Fruit fly (Drosophila melanogaster) whole organism, embryonic: ENCODE results near the gene Mrp5.

ENCODE experiments used
- Asciz ChIP-seq: fragments of 200-800 bp; sonication (Bioruptor generic); optimal IDR thresholded peaks from 2 replicates; lab custom pipeline; 2017; ENCODE audit warnings: missing biosample characterization, mild to moderate bottlenecking, missing genetic modification characterization, missing genetic modification reagents
- Bgb ChIP-seq: fragments of 200-800 bp; sonication (Bioruptor generic); IDR thresholded peaks from 2 replicates; pipeline ENCODE4 v1.3.6; 2022; ENCODE audit warnings: missing biosample characterization, missing genetic modification characterization; ENCODE audit not compliant: partially characterized antibody
- CG10267 ChIP-seq: fragments of 200-800 bp; sonication (Bioruptor generic); optimal IDR thresholded peaks from 2 replicates; lab custom pipeline; 2018; ENCODE audit warnings: missing biosample characterization, mild to moderate bottlenecking, missing genetic modification characterization, moderate library complexity
- CG10321 ChIP-seq: fragments of 200-800 bp; sonication (Bioruptor generic); IDR thresholded peaks from 2 replicates; pipeline ENCODE4 v1.3.6; 2022; ENCODE audit warnings: missing biosample characterization, missing genetic modification characterization
- CG10565 ChIP-seq: fragments of 200-800 bp; sonication (Bioruptor generic); optimal IDR thresholded peaks from 3 replicates; lab custom pipeline; 2016; ENCODE audit warnings: missing biosample characterization, mild to moderate bottlenecking, missing genetic modification characterization
- CG10654 ChIP-seq: fragments of 200-800 bp; sonication (Bioruptor generic); optimal IDR thresholded peaks from 2 replicates; lab custom pipeline; 2016; ENCODE audit warnings: missing biosample characterization, missing genetic modification characterization
- CG11560 ChIP-seq: fragments of 200-800 bp; sonication (Bioruptor generic); IDR thresholded peaks from 3 replicates; pipeline ENCODE4 v1.3.6; 2022; ENCODE audit warnings: missing biosample characterization, missing genetic modification characterization
- CG12219 ChIP-seq: fragments of 200-800 bp; sonication (Bioruptor generic); optimal IDR thresholded peaks from 3 replicates; lab custom pipeline; 2018; ENCODE audit warnings: missing biosample characterization, mild to moderate bottlenecking, missing genetic modification characterization
- CG12769 ChIP-seq: fragments of 200-800 bp; sonication (Bioruptor generic); optimal IDR thresholded peaks from 2 replicates; lab custom pipeline; 2019; ENCODE audit warnings: missing biosample characterization, mild to moderate bottlenecking, missing genetic modification characterization, moderate library complexity
- CG17802 ChIP-seq: fragments of 200-800 bp; sonication (Bioruptor generic); optimal IDR thresholded peaks from 2 replicates; lab custom pipeline; 2018; ENCODE audit warnings: missing biosample characterization, mild to moderate bottlenecking, missing genetic modification characterization, moderate library complexity
- CG18619 ChIP-seq: fragments of 200-800 bp; sonication (Bioruptor generic); optimal IDR thresholded peaks from 3 replicates; lab custom pipeline; 2017; ENCODE audit warnings: missing biosample characterization, mild to moderate bottlenecking, missing genetic modification characterization
- CG2678 ChIP-seq: fragments of 200-800 bp; sonication (Bioruptor generic); optimal IDR thresholded peaks from 3 replicates; lab custom pipeline; 2019; ENCODE audit warnings: missing biosample characterization, mild to moderate bottlenecking, missing genetic modification characterization, moderate library complexity
- CG32767 ChIP-seq: fragments of 200-800 bp; sonication (Bioruptor generic); IDR thresholded peaks from 2 replicates; pipeline ENCODE4 v1.3.6; 2022; ENCODE audit warnings: missing biosample characterization, missing genetic modification characterization
- CG3281 ChIP-seq: fragments of 200-800 bp; sonication (Bioruptor generic); optimal IDR thresholded peaks from 3 replicates; lab custom pipeline; 2017; ENCODE audit warnings: missing biosample characterization, mild to moderate bottlenecking, missing genetic modification characterization
- CG34224 ChIP-seq: fragments of 200-800 bp; sonication (Bioruptor generic); IDR thresholded peaks from 3 replicates; pipeline ENCODE4 v1.3.6; 2022; ENCODE audit warnings: missing biosample characterization, missing genetic modification characterization; ENCODE audit not compliant: partially characterized antibody
- CG4360 ChIP-seq: fragments of 200-800 bp; sonication (Bioruptor generic); IDR thresholded peaks from 2 replicates; pipeline ENCODE4 v1.3.6; 2022; ENCODE audit warnings: missing biosample characterization, missing genetic modification characterization
- CG8359 ChIP-seq: fragments of 200-800 bp; sonication (Bioruptor generic); optimal IDR thresholded peaks from 2 replicates; lab custom pipeline; 2017; ENCODE audit warnings: missing biosample characterization, mild to moderate bottlenecking, missing genetic modification characterization, borderline replicate concordance
- Dek ChIP-seq: fragments of 200-800 bp; sonication (Bioruptor generic); optimal IDR thresholded peaks from 3 replicates; lab custom pipeline; 2019; ENCODE audit warnings: missing biosample characterization, mild to moderate bottlenecking, missing genetic modification characterization, moderate library complexity
- Dip3 ChIP-seq: fragments of 200-800 bp; sonication (Bioruptor generic); optimal IDR thresholded peaks from 3 replicates; lab custom pipeline; 2016; ENCODE audit warnings: missing biosample characterization, missing genetic modification characterization
- Doc2 ChIP-seq: fragments of 200-800 bp; sonication (Bioruptor generic); IDR thresholded peaks from 2 replicates; pipeline ENCODE4 v1.3.6; 2022; ENCODE audit warnings: missing biosample characterization, missing genetic modification characterization
- ERR ChIP-seq: fragments of 200-800 bp; sonication (Bioruptor generic); optimal IDR thresholded peaks from 2 replicates; lab custom pipeline; 2016; ENCODE audit warnings: missing biosample characterization, missing genetic modification characterization
- Eip74EF ChIP-seq, 2 experiments: fragments of 200-800 bp in 1 of 2; fragments of >200 bp in 1 of 2; sonication (Bioruptor generic) in 1 of 2; optimal IDR thresholded peaks; 2 replicates each; lab custom pipeline; 2017 to 2019; ENCODE audit warnings: missing biosample characterization in 2 of 2, missing genetic modification characterization in 2 of 2, mild to moderate bottlenecking in 1 of 2, moderate library complexity in 1 of 2
- Lhr ChIP-seq: fragments of 200-800 bp; sonication (Bioruptor generic); optimal IDR thresholded peaks from 3 replicates; lab custom pipeline; 2017; ENCODE audit warnings: mild to moderate bottlenecking, missing biosample characterization, missing genetic modification reagents, missing genetic modification characterization
- Mad ChIP-seq: fragments of 200-800 bp; sonication (Bioruptor generic); optimal IDR thresholded peaks from 2 replicates; lab custom pipeline; 2016; ENCODE audit warnings: missing biosample characterization, missing genetic modification characterization
- Nf-YB ChIP-seq: fragments of 200-800 bp; sonication (Bioruptor generic); optimal IDR thresholded peaks from 3 replicates; lab custom pipeline; 2019; ENCODE audit warnings: missing biosample characterization, mild to moderate bottlenecking, missing genetic modification characterization, moderate library complexity
- Nf-YC ChIP-seq: fragments of 200-800 bp; optimal IDR thresholded peaks from 3 replicates; lab custom pipeline; 2019; ENCODE audit warnings: missing biosample characterization, mild to moderate bottlenecking, missing genetic modification characterization, moderate library complexity
- Ptx1 ChIP-seq: fragments of 200-800 bp; sonication (Bioruptor generic); IDR thresholded peaks from 2 replicates; pipeline ENCODE4 v1.3.6; 2022; ENCODE audit warnings: missing biosample characterization, missing genetic modification characterization
- Ravus ChIP-seq: fragments of 200-800 bp; sonication (Bioruptor generic); IDR thresholded peaks from 2 replicates; pipeline ENCODE4 v1.3.6; 2022; ENCODE audit warnings: missing biosample characterization, missing genetic modification characterization
- Sin3A ChIP-seq: fragments of >200 bp; optimal IDR thresholded peaks from 2 replicates; lab custom pipeline; 2018
- ash1 ChIP-seq: fragments of 200-800 bp; sonication (Bioruptor generic); optimal IDR thresholded peaks from 2 replicates; lab custom pipeline; 2018; ENCODE audit warnings: missing biosample characterization, mild to moderate bottlenecking, missing genetic modification characterization
- bcd ChIP-seq: fragments of 200-800 bp; sonication (Bioruptor generic); optimal IDR thresholded peaks from 2 replicates; lab custom pipeline; 2017; ENCODE audit warnings: missing biosample characterization, mild to moderate bottlenecking, missing genetic modification characterization
- croc ChIP-seq: fragments of 200-800 bp; sonication (Bioruptor generic); conservative IDR thresholded peaks from 3 replicates; pipeline ENCODE4 v1.3.6; 2022; ENCODE audit warnings: missing biosample characterization, missing genetic modification characterization
- dan ChIP-seq: fragments of 200-800 bp; sonication (Bioruptor generic); IDR thresholded peaks from 2 replicates; pipeline ENCODE4 v1.3.6; 2022; ENCODE audit warnings: missing biosample characterization, missing genetic modification characterization
- eyg ChIP-seq: fragments of 200-800 bp; sonication (Bioruptor generic); optimal IDR thresholded peaks from 3 replicates; lab custom pipeline; 2016; ENCODE audit warnings: missing biosample characterization, missing genetic modification characterization
- fd96Cb ChIP-seq: fragments of 200-800 bp; sonication (Bioruptor generic); optimal IDR thresholded peaks from 2 replicates; lab custom pipeline; 2018; ENCODE audit warnings: missing biosample characterization, mild to moderate bottlenecking, missing genetic modification characterization, moderate library complexity
- gcm ChIP-seq: fragments of 200-800 bp; sonication (Bioruptor generic); optimal IDR thresholded peaks from 2 replicates; lab custom pipeline; 2019; ENCODE audit warnings: missing biosample characterization, mild to moderate bottlenecking, missing genetic modification characterization, moderate library complexity
- gsb ChIP-seq: fragments of 200-800 bp; sonication (Bioruptor generic); IDR thresholded peaks from 2 replicates; pipeline ENCODE4 v1.3.6; 2022; ENCODE audit warnings: missing biosample characterization, missing genetic modification characterization
- kah ChIP-seq: fragments of 200-800 bp; sonication (Bioruptor generic); optimal IDR thresholded peaks from 2 replicates; lab custom pipeline; 2018; ENCODE audit warnings: missing biosample characterization, mild to moderate bottlenecking, missing genetic modification characterization
- oc ChIP-seq: fragments of 200-800 bp; sonication (Bioruptor generic); optimal IDR thresholded peaks from 2 replicates; lab custom pipeline; 2018; ENCODE audit warnings: missing biosample characterization, mild to moderate bottlenecking, missing genetic modification characterization, moderate library complexity
- odd ChIP-seq: fragments of 200-800 bp; sonication (Bioruptor generic); optimal IDR thresholded peaks from 2 replicates; lab custom pipeline; 2017; ENCODE audit warnings: missing biosample characterization, mild to moderate bottlenecking, missing genetic modification characterization
- pzg ChIP-seq: fragments of 200-800 bp; sonication (Bioruptor generic); optimal IDR thresholded peaks from 3 replicates; lab custom pipeline; 2018; ENCODE audit warnings: missing biosample characterization, mild to moderate bottlenecking, missing genetic modification characterization, moderate library complexity
- rib ChIP-seq: fragments of 200-800 bp; sonication (Bioruptor generic); IDR thresholded peaks from 2 replicates; pipeline ENCODE4 v1.3.6; 2022; ENCODE audit warnings: missing biosample characterization, missing genetic modification characterization
- sens-2 ChIP-seq: fragments of 200-800 bp; sonication (Bioruptor generic); IDR thresholded peaks from 2 replicates; pipeline ENCODE4 v1.3.6; 2022; ENCODE audit warnings: missing biosample characterization, missing genetic modification characterization
- stc ChIP-seq: fragments of 200-800 bp; sonication (Bioruptor generic); IDR thresholded peaks from 2 replicates; pipeline ENCODE4 v1.3.6; 2022; ENCODE audit warnings: missing biosample characterization, missing genetic modification characterization
- tio ChIP-seq: fragments of 200-800 bp; sonication (Bioruptor generic); optimal IDR thresholded peaks from 2 replicates; lab custom pipeline; 2017; ENCODE audit warnings: missing biosample characterization, missing genetic modification characterization, inconsistent platforms
- tna ChIP-seq: fragments of 200-800 bp; sonication (Bioruptor generic); IDR thresholded peaks from 2 replicates; pipeline ENCODE4 v1.3.6; 2022; ENCODE audit warnings: missing biosample characterization, missing genetic modification characterization; ENCODE audit not compliant: partially characterized antibody
- tx ChIP-seq: fragments of 200-800 bp; sonication (Bioruptor generic); optimal IDR thresholded peaks from 2 replicates; lab custom pipeline; 2016; ENCODE audit warnings: missing biosample characterization, missing genetic modification characterization
- zen ChIP-seq: fragments of 200-800 bp; sonication (Bioruptor generic); optimal IDR thresholded peaks from 3 replicates; lab custom pipeline; 2018; ENCODE audit warnings: missing biosample characterization, mild to moderate bottlenecking, missing genetic modification characterization, moderate library complexity

Mrp5 gene

DNA sequence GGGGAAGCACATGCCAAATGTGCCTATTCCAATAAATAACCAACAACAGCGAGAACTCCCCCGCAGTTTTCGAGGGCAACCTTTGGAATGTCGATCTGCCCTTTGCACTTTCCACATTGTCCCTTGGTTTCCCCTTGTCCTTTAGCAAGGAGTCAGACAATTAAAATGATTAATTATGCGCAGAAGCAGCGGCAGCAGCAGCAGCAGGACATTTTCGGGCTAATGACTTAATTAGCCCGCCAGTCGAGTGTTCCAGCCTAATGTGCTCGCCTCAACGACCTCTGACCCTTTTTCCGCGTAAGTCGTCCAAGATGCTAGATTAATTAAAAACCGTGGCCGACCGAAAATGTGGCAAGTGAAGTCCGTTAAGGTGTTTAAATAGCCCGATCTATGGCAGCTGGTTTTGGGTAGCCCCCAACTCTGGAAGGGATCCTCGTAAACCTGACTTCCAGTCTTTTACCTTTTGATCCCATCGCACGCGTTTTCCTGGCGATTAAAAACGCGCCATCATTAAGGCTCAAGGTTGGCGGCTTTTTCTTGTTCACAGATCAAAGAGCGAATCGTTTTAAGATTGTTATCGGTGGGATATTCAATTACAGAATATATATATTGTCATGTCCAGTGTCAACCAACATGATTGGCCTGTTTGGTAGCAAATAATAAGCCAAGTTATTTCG, 36.4 kb downstream of the Mrp5 start:
- no peak for TF ChIP-seq CG18619 (GFP tag; lab: Kevin White, UChicago)
- no peak for TF ChIP-seq CG34224
- TF ChIP-seq CG8359 (GFP tag; lab: Kevin White, UChicago): peak; percentile 98
- no peak for TF ChIP-seq oc (tag; lab: Kevin White, UChicago)
- TF ChIP-seq CG3281 (GFP tag; lab: Kevin White, UChicago): no peak
- TF ChIP-seq zen (tag; lab: Kevin White, UChicago): peak; percentile 91
- no peak for TF ChIP-seq Dip3 (GFP tag; lab: Kevin White, UChicago)

DNA sequence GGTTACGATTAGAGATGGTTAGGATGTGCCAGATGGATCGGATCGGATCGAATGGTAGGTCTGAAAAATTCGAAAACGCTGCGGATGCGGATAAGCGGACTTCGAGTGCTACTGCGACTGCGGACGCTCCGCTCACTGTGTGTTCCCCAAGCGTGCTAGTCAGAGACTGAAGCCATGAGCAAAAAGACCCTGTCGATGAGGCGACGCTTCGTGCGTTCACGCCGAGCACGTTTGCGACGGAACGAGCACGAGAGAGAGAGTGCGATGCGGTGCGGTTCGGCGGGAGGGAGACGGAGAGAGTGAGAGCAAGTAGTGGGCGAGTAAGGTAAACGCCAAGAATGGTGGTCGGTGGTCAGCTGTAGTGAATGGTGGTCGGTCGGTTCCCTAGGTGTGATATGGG, 38.8 kb downstream of the Mrp5 start, which contains the start of gene bnl:
bnl (minus strand) TSS at position 131 of the 400 bp plus-strand sequence.
- TF ChIP-seq CG2678 (peak; percentile 46), stc (GFP tag; lab: Robert Waterston, UW) (no peak), Ptx1 (GFP tag; lab: Robert Waterston, UW) (no peak), Nf-YB (peak; percentile 73), croc (GFP tag; lab: Robert Waterston, UW) (no peak), CG12769 (tag; lab: Kevin White, UChicago) (peak; percentile 86), Bgb (GFP tag; lab: Robert Waterston, UW) (peak; percentile 76), tio (GFP tag; lab: Kevin White, UChicago) (no peak), Sin3A (no peak), gsb (peak; percentile 51; the same call in 1 of the 2 replicates), sens-2 (GFP tag; lab: Robert Waterston, UW) (no peak), Doc2 (GFP tag; lab: Robert Waterston, UW) (no peak), ERR (peak; percentile 42), CG4360 (GFP tag; lab: Robert Waterston, UW) (peak; percentile 51; the same call in 1 of the 2 replicates), rib (peak; percentile 69), Asciz (GFP tag; lab: Kevin White, UChicago) (peak; percentile 6), Dek (tag; lab: Kevin White, UChicago) (peak; percentile 18), dan (GFP tag; lab: Robert Waterston, UW) (no peak), Nf-YC (tag; lab: Kevin White, UChicago) (peak; percentile 64), ash1 (GFP tag; lab: Kevin White, UChicago) (peak; percentile 77), CG11560 (no peak), Mad (GFP tag; lab: Kevin White, UChicago) (peak; percentile 65), tna (GFP tag; lab: Robert Waterston, UW) (peak; percentile 60; the same call in 1 of the 2 replicates), CG10321 (GFP tag; lab: Robert Waterston, UW) (no peak), kah (GFP tag; lab: Kevin White, UChicago) (peak; percentile 77), tx (GFP tag; lab: Kevin White, UChicago) (no peak), CG17802 (tag; lab: Kevin White, UChicago) (no peak), fd96Cb (tag; lab: Kevin White, UChicago) (no peak), Eip74EF (GFP tag; optimal IDR thresholded peaks at IDR 0.05; lab: Kevin White, UChicago) (peak in 1 of 2 experiments; percentile 62), CG12219 (GFP tag; lab: Kevin White, UChicago) (peak; percentile 52), pzg (peak; percentile 2), odd (peak; percentile 64), CG32767 (GFP tag; lab: Robert Waterston, UW) (peak; percentile 66; the same call in 1 of the 2 replicates), Lhr (GFP tag; lab: Kevin White, UChicago) (no peak), CG10267 (tag; lab: Kevin White, UChicago) (no peak), CG10654 (GFP tag; lab: Kevin White, UChicago) (no peak), gcm (GFP tag; lab: Kevin White, UChicago) (peak; percentile 77), Ravus (no peak), bcd (no peak), eyg (GFP tag; lab: Kevin White, UChicago) (peak; percentile 34), CG10565 (GFP tag; lab: Kevin White, UChicago) (no peak)
